Fruit fly (Drosophila melanogaster) S2 (cell line): ENCODE results near the gene CG13991.

Experiments used
- CG8478 ChIP-seq: fragments of >200 bp; optimal IDR thresholded peaks from 2 replicates; lab custom pipeline; 2018
- CTCF ChIP-seq, 2 experiments: fragments of >200 bp; optimal IDR thresholded peaks; 2 replicates each; lab custom pipeline; 2018

DNA sequence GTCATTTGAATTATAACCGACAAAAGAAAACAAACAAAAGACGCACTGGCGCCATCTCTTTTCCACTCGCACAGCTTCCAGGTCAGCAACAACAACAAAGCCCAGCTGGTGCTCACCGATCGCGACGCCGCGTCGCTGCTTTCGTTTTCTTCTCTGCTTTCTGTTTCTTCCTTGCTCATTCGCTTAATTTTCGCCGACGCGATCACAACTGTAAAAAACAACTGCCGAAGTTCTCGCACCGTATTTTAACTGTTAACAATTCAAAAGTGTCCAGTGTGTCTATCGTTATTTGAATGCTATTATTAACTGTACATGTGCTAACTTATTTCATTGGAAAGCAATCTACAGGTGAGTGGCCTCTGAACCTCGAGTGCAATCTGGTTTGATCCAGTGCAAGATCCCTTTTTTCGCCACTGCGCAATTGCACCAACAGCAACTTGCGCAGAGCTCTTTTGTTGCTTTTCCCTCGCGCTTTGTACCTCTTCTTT lies 38.9 kb upstream of the CG13991 start, which contains the start of gene stai:
- TF ChIP-seq CTCF (optimal IDR thresholded peaks at IDR 0.05; lab: Kevin White, UChicago) (no peak), CG8478 (no peak)
